Worm (Caenorhabditis elegans) whole organism, midembryonic: ENCODE measurements around the gene F43C11.12.

Experiments
- flt-1 ChIP-seq: fragments of 200-800 bp; sonication (Bioruptor generic); IDR thresholded peaks from 2 replicates; pipeline ENCODE4 v1.3.6; 2022; ENCODE audit warnings: missing genetic modification characterization, missing compliant biosample characterization
- klf-2 ChIP-seq: fragments of 200-800 bp; sonication (Bioruptor generic); conservative IDR thresholded peaks from 2 replicates; pipeline ENCODE4 v1.3.6; 2022; ENCODE audit warnings: missing genetic modification reagents, missing genetic modification characterization, missing compliant biosample characterization
- med-1 ChIP-seq: sonication (generic microtip); optimal IDR thresholded peaks from 2 replicates; lab custom pipeline; 2017; ENCODE audit warnings: missing genetic modification characterization, mild to moderate bottlenecking, missing compliant biosample characterization, antibody characterized with exemption, missing genetic modification reagents; ENCODE audit not compliant: insufficient read depth
- ref-1 ChIP-seq: fragments of 200-800 bp; sonication (Bioruptor generic); conservative IDR thresholded peaks from 2 replicates; pipeline ENCODE4 v1.3.6; 2022; ENCODE audit warnings: missing genetic modification reagents, missing genetic modification characterization, missing compliant biosample characterization
- tab-1 ChIP-seq: fragments of 200-800 bp; sonication (Bioruptor generic); IDR thresholded peaks from 2 replicates; pipeline ENCODE4 v1.3.6; 2022; ENCODE audit warnings: missing genetic modification characterization, missing compliant biosample characterization
- ztf-29 ChIP-seq: fragments of 200-800 bp; sonication (Bioruptor generic); IDR thresholded peaks from 2 replicates; pipeline ENCODE4 v1.3.6; 2022; ENCODE audit warnings: missing genetic modification reagents, missing genetic modification characterization, missing compliant biosample characterization

DNA sequence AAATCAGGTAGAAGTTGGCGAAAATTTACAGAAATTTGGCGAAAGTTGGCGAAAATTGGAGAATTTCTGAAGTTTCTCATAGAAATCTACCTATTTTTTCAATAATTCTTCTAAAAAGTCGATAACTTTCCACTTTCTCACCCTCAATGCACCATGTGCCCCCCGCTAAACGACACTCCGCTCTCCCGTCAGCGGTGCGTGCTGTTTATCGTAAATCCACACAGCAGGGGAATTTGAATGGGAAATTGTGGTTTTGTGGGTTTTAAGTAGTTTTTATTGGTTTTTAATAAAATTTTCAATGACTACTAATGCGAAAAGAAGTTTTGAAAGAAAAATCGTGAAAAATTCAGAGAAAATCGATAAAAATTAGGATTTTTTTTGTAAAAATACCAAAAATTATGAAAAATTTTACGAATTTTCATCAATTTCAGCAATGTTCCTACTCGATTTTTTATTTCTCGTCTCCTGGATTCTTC, 24.5 kb downstream of the F43C11.12 start, which contains the start of gene F43C11.6:
- TF ChIP-seq flt-1 (GFP tag; lab: Robert Waterston, UW) (no peak), ztf-29 (GFP tag; lab: Robert Waterston, UW) (no peak), klf-2 (GFP tag; lab: Robert Waterston, UW) (no peak), med-1 (GFP tag; lab: Kevin White, UChicago) (no peak), ref-1 (GFP tag; lab: Robert Waterston, UW) (no peak), tab-1 (GFP tag; lab: Robert Waterston, UW) (no peak)
